Worm (Caenorhabditis elegans): ENCODE measurements around the gene gly-4.

ce11 chrV:19899167-19899566 lies 4.0 kb upstream of the gly-4 start, which contains the start of gene Y116F11B.14:
- no peak for TF ChIP-seq unc-130 (GFP tag; optimal IDR thresholded peaks at IDR 0.05)
- TF ChIP-seq vab-7 (GFP tag; IDR thresholded peaks at IDR 0.05), result no peak
- TF ChIP-seq nhr-25 (tag; optimal IDR thresholded peaks at IDR 0.05; ENCODE audit: borderline replicate concordance, insufficient read depth), result no peak
- no peak for TF ChIP-seq Y105C5A.15 (GFP tag; IDR thresholded peaks at IDR 0.05)
- no peak for TF ChIP-seq dve-1 (tag; optimal IDR thresholded peaks at IDR 0.05; ENCODE audit: insufficient read depth)
- no peak for TF ChIP-seq aha-1 (tag)
